Fruit fly (Drosophila melanogaster) whole organism, embryonic: ENCODE results near the gene RhoGAP18B.

Source experiments
- ATbp ChIP-seq: fragments of 200-800 bp; sonication (Bioruptor generic); optimal IDR thresholded peaks from 2 replicates; lab custom pipeline; 2017; ENCODE audit warnings: missing biosample characterization, mild to moderate bottlenecking, missing genetic modification characterization, missing genetic modification reagents
- Adf1 ChIP-seq: fragments of 200-800 bp; sonication (Bioruptor generic); IDR thresholded peaks from 2 replicates; pipeline ENCODE4 v1.3.6; 2022; ENCODE audit warnings: missing biosample characterization, missing genetic modification characterization
- CG12391 ChIP-seq: fragments of 200-800 bp; sonication (Bioruptor generic); optimal IDR thresholded peaks from 3 replicates; lab custom pipeline; 2018; ENCODE audit warnings: missing biosample characterization, mild to moderate bottlenecking, missing genetic modification characterization, moderate library complexity
- CG13424 ChIP-seq: fragments of 200-800 bp; sonication (Bioruptor generic); optimal IDR thresholded peaks from 2 replicates; lab custom pipeline; 2019; ENCODE audit warnings: missing biosample characterization, mild to moderate bottlenecking, missing genetic modification characterization, moderate library complexity
- CG15601 ChIP-seq: fragments of 200-800 bp; sonication (Bioruptor generic); optimal IDR thresholded peaks from 3 replicates; lab custom pipeline; 2019; ENCODE audit warnings: missing biosample characterization, mild to moderate bottlenecking, missing genetic modification characterization, moderate library complexity
- CG16779 ChIP-seq: fragments of 200-800 bp; sonication (Bioruptor generic); IDR thresholded peaks from 2 replicates; pipeline ENCODE4 v1.3.6; 2022; ENCODE audit warnings: missing biosample characterization, missing genetic modification characterization
- CG17328 ChIP-seq: fragments of 200-800 bp; sonication (Bioruptor generic); IDR thresholded peaks from 2 replicates; pipeline ENCODE4 v1.3.6; 2022; ENCODE audit warnings: missing biosample characterization, missing genetic modification characterization
- CG17361 ChIP-seq: fragments of 200-800 bp; sonication (Bioruptor generic); IDR thresholded peaks from 3 replicates; pipeline ENCODE4 v1.3.6; 2022; ENCODE audit warnings: missing biosample characterization, missing genetic modification characterization
- CG1792 ChIP-seq: fragments of 200-800 bp; sonication (Bioruptor generic); optimal IDR thresholded peaks from 2 replicates; lab custom pipeline; 2016; ENCODE audit warnings: missing biosample characterization, missing genetic modification characterization
- CG18262 ChIP-seq: fragments of 200-800 bp; optimal IDR thresholded peaks from 3 replicates; lab custom pipeline; 2019; ENCODE audit warnings: missing biosample characterization, mild to moderate bottlenecking, missing genetic modification characterization, moderate library complexity
- CG2712 ChIP-seq: fragments of 200-800 bp; optimal IDR thresholded peaks from 3 replicates; lab custom pipeline; 2019; ENCODE audit warnings: missing biosample characterization, mild to moderate bottlenecking, missing genetic modification characterization, moderate library complexity
- CG3065 ChIP-seq: fragments of 200-800 bp; sonication (Bioruptor generic); optimal IDR thresholded peaks from 2 replicates; lab custom pipeline; 2016; ENCODE audit warnings: missing biosample characterization, missing genetic modification characterization
- CG32532 ChIP-seq: fragments of 200-800 bp; sonication (Bioruptor generic); IDR thresholded peaks from 2 replicates; pipeline ENCODE4 v1.3.6; 2022; ENCODE audit warnings: missing biosample characterization, missing genetic modification characterization
- CG4360 ChIP-seq: fragments of 200-800 bp; sonication (Bioruptor generic); IDR thresholded peaks from 2 replicates; pipeline ENCODE4 v1.3.6; 2022; ENCODE audit warnings: missing biosample characterization, missing genetic modification characterization
- CG5245 ChIP-seq: fragments of 200-800 bp; sonication (Bioruptor generic); optimal IDR thresholded peaks from 3 replicates; lab custom pipeline; 2016; ENCODE audit warnings: missing biosample characterization, missing genetic modification characterization
- CG6813 ChIP-seq: fragments of 200-800 bp; sonication (Bioruptor generic); optimal IDR thresholded peaks from 2 replicates; lab custom pipeline; 2017; ENCODE audit warnings: missing biosample characterization, missing genetic modification characterization, mild to moderate bottlenecking, moderate library complexity, missing genetic modification reagents
- CG7839 ChIP-seq: fragments of 200-800 bp; sonication (Bioruptor generic); optimal IDR thresholded peaks from 3 replicates; lab custom pipeline; 2018; ENCODE audit warnings: missing biosample characterization, mild to moderate bottlenecking, missing genetic modification characterization, moderate library complexity
- CG7963 ChIP-seq: fragments of 200-800 bp; sonication (Bioruptor generic); IDR thresholded peaks from 3 replicates; pipeline ENCODE4 v1.3.6; 2022; ENCODE audit warnings: missing biosample characterization, missing genetic modification characterization; ENCODE audit not compliant: partially characterized antibody
- CG8359 ChIP-seq: fragments of 200-800 bp; sonication (Bioruptor generic); optimal IDR thresholded peaks from 2 replicates; lab custom pipeline; 2017; ENCODE audit warnings: missing biosample characterization, mild to moderate bottlenecking, missing genetic modification characterization, borderline replicate concordance
- CG8388 ChIP-seq: fragments of 200-800 bp; sonication (Bioruptor generic); optimal IDR thresholded peaks from 2 replicates; lab custom pipeline; 2019; ENCODE audit warnings: missing biosample characterization, mild to moderate bottlenecking, missing genetic modification characterization, moderate library complexity
- CG8924 ChIP-seq: fragments of 200-800 bp; optimal IDR thresholded peaks from 3 replicates; lab custom pipeline; 2019; ENCODE audit warnings: missing biosample characterization, mild to moderate bottlenecking, missing genetic modification characterization, moderate library complexity
- CG9727 ChIP-seq: fragments of 200-800 bp; sonication (Bioruptor generic); optimal IDR thresholded peaks from 3 replicates; lab custom pipeline; 2017; ENCODE audit warnings: missing biosample characterization, mild to moderate bottlenecking, missing genetic modification characterization
- D ChIP-seq, 2 experiments: fragments of 200-800 bp in 1 of 2; fragments of >200 bp in 1 of 2; sonication (Bioruptor generic) in 1 of 2; optimal IDR thresholded peaks; 2 replicates in 1 of 2; 3 replicates in 1 of 2; lab custom pipeline; 2017; ENCODE audit warnings: mild to moderate bottlenecking in 1 of 2, missing biosample characterization in 1 of 2, missing genetic modification characterization in 1 of 2, missing genetic modification reagents in 1 of 2
- ERR ChIP-seq: fragments of 200-800 bp; sonication (Bioruptor generic); optimal IDR thresholded peaks from 2 replicates; lab custom pipeline; 2016; ENCODE audit warnings: missing biosample characterization, missing genetic modification characterization
- Eip74EF ChIP-seq, 2 experiments: fragments of 200-800 bp in 1 of 2; fragments of >200 bp in 1 of 2; sonication (Bioruptor generic) in 1 of 2; optimal IDR thresholded peaks; 2 replicates each; lab custom pipeline; 2017 to 2019; ENCODE audit warnings: missing biosample characterization in 2 of 2, missing genetic modification characterization in 2 of 2, mild to moderate bottlenecking in 1 of 2, moderate library complexity in 1 of 2
- Hmx ChIP-seq: fragments of 200-800 bp; sonication (Bioruptor generic); optimal IDR thresholded peaks from 2 replicates; lab custom pipeline; 2016; ENCODE audit warnings: missing biosample characterization, missing genetic modification characterization
- Lhr ChIP-seq: fragments of 200-800 bp; sonication (Bioruptor generic); optimal IDR thresholded peaks from 3 replicates; lab custom pipeline; 2017; ENCODE audit warnings: mild to moderate bottlenecking, missing biosample characterization, missing genetic modification reagents, missing genetic modification characterization
- PHDP ChIP-seq: fragments of 200-800 bp; sonication (Bioruptor generic); optimal IDR thresholded peaks from 3 replicates; lab custom pipeline; 2018; ENCODE audit warnings: missing biosample characterization, mild to moderate bottlenecking, missing genetic modification characterization, moderate library complexity
- Rx ChIP-seq: fragments of 200-800 bp; sonication (Bioruptor generic); IDR thresholded peaks from 2 replicates; pipeline ENCODE4 v1.3.6; 2022; ENCODE audit warnings: missing biosample characterization, missing genetic modification characterization
- Ssrp ChIP-seq: fragments of 200-800 bp; sonication (Bioruptor generic); optimal IDR thresholded peaks from 2 replicates; lab custom pipeline; 2018; ENCODE audit warnings: missing biosample characterization, mild to moderate bottlenecking, missing genetic modification characterization, moderate library complexity
- Xrp1 ChIP-seq: fragments of 200-800 bp; sonication (Bioruptor generic); IDR thresholded peaks from 2 replicates; pipeline ENCODE4 v1.3.6; 2022; ENCODE audit warnings: missing biosample characterization, missing genetic modification characterization
- al ChIP-seq: fragments of 200-800 bp; sonication (Bioruptor generic); IDR thresholded peaks from 2 replicates; pipeline ENCODE4 v1.3.6; 2022; ENCODE audit warnings: missing biosample characterization, missing genetic modification characterization
- ara ChIP-seq: fragments of 200-800 bp; sonication (Bioruptor generic); IDR thresholded peaks from 2 replicates; pipeline ENCODE4 v1.3.6; 2022; ENCODE audit warnings: missing biosample characterization, missing genetic modification characterization
- ash1 ChIP-seq: fragments of 200-800 bp; sonication (Bioruptor generic); optimal IDR thresholded peaks from 2 replicates; lab custom pipeline; 2018; ENCODE audit warnings: missing biosample characterization, mild to moderate bottlenecking, missing genetic modification characterization
- bsh ChIP-seq, 2 experiments: fragments of 200-800 bp; sonication (Bioruptor generic); optimal IDR thresholded peaks; 2 replicates each; lab custom pipeline; 2017 to 2018; ENCODE audit warnings: mild to moderate bottlenecking in 2 of 2, missing biosample characterization in 2 of 2, missing genetic modification characterization in 2 of 2, moderate library complexity in 1 of 2
- cg ChIP-seq: fragments of 200-800 bp; sonication (Bioruptor generic); optimal IDR thresholded peaks from 3 replicates; lab custom pipeline; 2019; ENCODE audit warnings: missing biosample characterization, mild to moderate bottlenecking, missing genetic modification characterization, moderate library complexity
- danr ChIP-seq: fragments of 200-800 bp; sonication (Bioruptor generic); IDR thresholded peaks from 2 replicates; pipeline ENCODE4 v1.3.6; 2022; ENCODE audit warnings: missing biosample characterization, missing genetic modification characterization
- disco-r ChIP-seq: fragments of 200-800 bp; sonication (Bioruptor generic); optimal IDR thresholded peaks from 2 replicates; lab custom pipeline; 2016; ENCODE audit warnings: missing biosample characterization, missing genetic modification characterization
- dmrt99B ChIP-seq: fragments of 200-800 bp; sonication (Bioruptor generic); optimal IDR thresholded peaks from 2 replicates; lab custom pipeline; 2018; ENCODE audit warnings: missing biosample characterization, mild to moderate bottlenecking, missing genetic modification characterization, moderate library complexity
- eyg ChIP-seq: fragments of 200-800 bp; sonication (Bioruptor generic); optimal IDR thresholded peaks from 3 replicates; lab custom pipeline; 2016; ENCODE audit warnings: missing biosample characterization, missing genetic modification characterization
- gcm ChIP-seq: fragments of 200-800 bp; sonication (Bioruptor generic); optimal IDR thresholded peaks from 2 replicates; lab custom pipeline; 2019; ENCODE audit warnings: missing biosample characterization, mild to moderate bottlenecking, missing genetic modification characterization, moderate library complexity
- h ChIP-seq: fragments of >200 bp; optimal IDR thresholded peaks from 2 replicates; lab custom pipeline; 2017
- lola ChIP-seq, 3 experiments: fragments of >200 bp in 2 of 3; fragments of 200-800 bp in 1 of 3; sonication (Bioruptor generic) in 1 of 3; optimal IDR thresholded peaks; 2 replicates each; lab custom pipeline; 2017 to 2019; ENCODE audit warnings: missing biosample characterization in 3 of 3, missing genetic modification characterization in 3 of 3, mild to moderate bottlenecking in 1 of 3, moderate library complexity in 1 of 3
- oc ChIP-seq: fragments of 200-800 bp; sonication (Bioruptor generic); optimal IDR thresholded peaks from 2 replicates; lab custom pipeline; 2018; ENCODE audit warnings: missing biosample characterization, mild to moderate bottlenecking, missing genetic modification characterization, moderate library complexity
- pan ChIP-seq, 4 experiments: fragments of >200 bp in 3 of 4; fragments of 200-800 bp in 1 of 4; sonication (Bioruptor generic) in 1 of 4; optimal IDR thresholded peaks in 3 of 4; IDR thresholded peaks in 1 of 4; 2 replicates each; pipeline versions ENCODE4 v1.3.6 to Lab custom; 2017 to 2022; ENCODE audit warnings: missing biosample characterization in 2 of 4, missing genetic modification characterization in 2 of 4, mixed read lengths in 1 of 4
- phol ChIP-seq: fragments of 200-800 bp; sonication (Bioruptor generic); optimal IDR thresholded peaks from 3 replicates; lab custom pipeline; 2018; ENCODE audit warnings: missing biosample characterization, mild to moderate bottlenecking, missing genetic modification characterization, moderate library complexity
- sens ChIP-seq: fragments of 200-800 bp; sonication (Bioruptor generic); peaks from one replicate; lab custom pipeline; 2016; ENCODE audit warnings: missing biosample characterization, missing genetic modification characterization
- unpg ChIP-seq: fragments of 200-800 bp; sonication (Bioruptor generic); optimal IDR thresholded peaks from 3 replicates; lab custom pipeline; 2018; ENCODE audit warnings: missing biosample characterization, mild to moderate bottlenecking, missing genetic modification characterization, moderate library complexity
- wor ChIP-seq: fragments of 200-800 bp; sonication (Bioruptor generic); IDR thresholded peaks from 2 replicates; pipeline ENCODE4 v1.3.6; 2022; ENCODE audit warnings: missing biosample characterization, missing genetic modification characterization

RhoGAP18B gene

DNA sequence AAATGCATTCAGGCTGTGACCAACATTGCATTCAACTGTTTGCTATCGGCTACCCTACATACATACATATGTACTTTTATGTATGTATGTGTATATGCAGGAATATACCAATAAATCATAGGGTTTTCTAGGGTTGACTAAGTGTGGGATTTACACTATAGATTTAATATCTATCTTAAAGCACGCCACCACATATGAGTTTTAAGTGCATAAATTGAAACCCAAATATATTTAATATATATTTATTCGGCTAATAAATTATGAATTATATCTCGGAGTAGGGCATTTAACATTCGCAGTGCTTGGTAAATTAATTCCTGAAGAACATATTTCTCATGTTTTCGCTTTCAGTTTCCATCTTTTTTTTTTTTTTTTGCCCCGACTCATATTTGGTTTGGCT, 6.9 kb downstream of the RhoGAP18B start:
- TF ChIP-seq Xrp1 (GFP tag; lab: Robert Waterston, UW) = peak; percentile 50; the same call in 1 of the 2 replicates
- TF ChIP-seq CG13424 (tag; lab: Kevin White, UChicago) = peak; percentile 10
- TF ChIP-seq CG8924 (tag; lab: Kevin White, UChicago) = peak; percentile 32
- no peak for TF ChIP-seq CG8359 (GFP tag; lab: Kevin White, UChicago)
- TF ChIP-seq lola (GFP tag; optimal IDR thresholded peaks at IDR 0.05; lab: Kevin White, UChicago) = peak in 1 of 3 experiments; percentile 48
- TF ChIP-seq Ssrp (tag; lab: Kevin White, UChicago) = peak; percentile 45
- TF ChIP-seq CG18262 (tag; lab: Kevin White, UChicago) = peak; percentile 51
- TF ChIP-seq CG7963 = no peak
- TF ChIP-seq danr (GFP tag; lab: Robert Waterston, UW) = no peak
- no peak for TF ChIP-seq al
- no peak for TF ChIP-seq ash1
- TF ChIP-seq pan (optimal IDR thresholded peaks at IDR 0.05; lab: Kevin White, UChicago) = no peak
- no peak for TF ChIP-seq pan (GFP tag; optimal IDR thresholded peaks at IDR 0.05 in 1 of 2, IDR thresholded peaks at IDR 0.05 in 1 of 2)
- TF ChIP-seq cg (GFP tag; lab: Kevin White, UChicago) = peak; percentile 41
- TF ChIP-seq CG17361 (GFP tag; lab: Robert Waterston, UW) = no peak
- peak; percentile 43 for TF ChIP-seq phol (tag; lab: Kevin White, UChicago)
- TF ChIP-seq Adf1 (GFP tag; lab: Robert Waterston, UW) = no peak
- no peak for TF ChIP-seq CG32532
- TF ChIP-seq CG3065 = no peak
- TF ChIP-seq CG16779 (GFP tag; lab: Robert Waterston, UW) = no peak
- peak; percentile 21 for TF ChIP-seq CG15601 (tag; lab: Kevin White, UChicago)
- no peak for TF ChIP-seq wor (GFP tag; lab: Robert Waterston, UW)
- no peak for TF ChIP-seq CG1792
- peak; percentile 22 for TF ChIP-seq PHDP (tag; lab: Kevin White, UChicago)
- no peak for TF ChIP-seq ara (GFP tag; lab: Robert Waterston, UW)
- peak; percentile 6 for TF ChIP-seq CG9727 (GFP tag; lab: Kevin White, UChicago)
- TF ChIP-seq oc (tag; lab: Kevin White, UChicago) = peak; percentile 19
- peak; percentile 35 for TF ChIP-seq CG12391 (tag; lab: Kevin White, UChicago)
- TF ChIP-seq dmrt99B (tag; lab: Kevin White, UChicago) = peak; percentile 49
- TF ChIP-seq CG6813 (GFP tag; lab: Kevin White, UChicago) = no peak
- peak; percentile 41 for TF ChIP-seq CG2712 (tag; lab: Kevin White, UChicago)
- peak; percentile 52 for TF ChIP-seq unpg (GFP tag; lab: Kevin White, UChicago)
- peak; percentile 50 for TF ChIP-seq CG7839
- TF ChIP-seq Eip74EF (GFP tag; optimal IDR thresholded peaks at IDR 0.05; lab: Kevin White, UChicago) = no peak
- no peak for TF ChIP-seq CG4360 (GFP tag; lab: Robert Waterston, UW)
- TF ChIP-seq Lhr (GFP tag; lab: Kevin White, UChicago) = peak; percentile 14
- peak; percentile 55 to 65 for TF ChIP-seq bsh (GFP tag; optimal IDR thresholded peaks at IDR 0.05; lab: Kevin White, UChicago)
- peak; percentile 21; the same call in 1 of the 2 replicates for TF ChIP-seq CG17328
- TF ChIP-seq h = no peak
- peak; percentile 35 for TF ChIP-seq CG8388 (GFP tag; lab: Kevin White, UChicago)
- TF ChIP-seq Hmx (GFP tag; lab: Kevin White, UChicago) = no peak
- TF ChIP-seq eyg = no peak
- TF ChIP-seq D (optimal IDR thresholded peaks at IDR 0.05; lab: Kevin White, UChicago) = no peak
- peak; percentile 15 for TF ChIP-seq D (GFP tag; optimal IDR thresholded peaks at IDR 0.05; lab: Kevin White, UChicago)
- peak; percentile 45 for TF ChIP-seq gcm (GFP tag; lab: Kevin White, UChicago)
- TF ChIP-seq disco-r (GFP tag; lab: Kevin White, UChicago) = no peak
- no peak for TF ChIP-seq ERR (GFP tag; lab: Kevin White, UChicago)
- TF ChIP-seq ATbp (GFP tag; lab: Kevin White, UChicago) = peak; percentile 16
- no peak for TF ChIP-seq CG5245
- TF ChIP-seq sens = peak; percentile 69
- no peak for TF ChIP-seq Rx
